Worm (Caenorhabditis elegans): Measurements from ENCODE around the gene rdy-2.

Gene rdy-2

ce11 chrV:13584484-13584883, 16.3 kb downstream of the rdy-2 start, which contains the start of gene F53F4.1:
Gene F53F4.1 (plus strand): TSS chrV:13584784.
- TF ChIP-seq skn-1 (tag; optimal IDR thresholded peaks at IDR 0.05) (no peak), zag-1 (tag; optimal IDR thresholded peaks at IDR 0.05) (no peak), nhr-21 (tag; optimal IDR thresholded peaks at IDR 0.05) (no peak), sma-9 (GFP tag; optimal IDR thresholded peaks at IDR 0.05) (no peak), sma-9 (tag; optimal IDR thresholded peaks at IDR 0.05) (no peak), unc-39 (tag; optimal IDR thresholded peaks at IDR 0.05) (no peak), sem-4 (tag; optimal IDR thresholded peaks at IDR 0.05) (no peak), snpc-4 (tag; optimal IDR thresholded peaks at IDR 0.05) (no peak), Y55F3AM.14 (GFP tag; optimal IDR thresholded peaks at IDR 0.05) (no peak), nhr-77 (tag; optimal IDR thresholded peaks at IDR 0.05) (no peak)

DNA sequence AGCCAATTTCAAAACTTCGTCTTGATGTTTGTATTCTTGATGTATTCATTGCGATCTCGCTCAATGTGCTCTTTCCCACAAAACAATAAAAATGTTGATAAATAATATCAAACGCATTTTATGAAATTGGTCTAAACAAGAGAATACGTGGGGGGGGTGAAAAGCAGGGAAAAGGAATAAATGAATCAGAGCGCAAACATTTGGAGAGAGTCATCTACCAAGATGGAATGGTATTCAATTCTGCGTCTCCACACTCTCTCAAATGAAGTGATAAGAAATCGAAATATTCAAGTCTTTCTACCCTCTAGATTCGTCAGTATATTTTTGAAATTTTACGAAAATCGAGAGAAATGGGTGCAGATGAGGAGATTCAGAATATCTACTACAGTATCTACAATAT, 20.1 kb downstream of the rdy-2 start, which contains the start of gene C50B8.5:
TSS of gene C50B8.5 (plus strand) at position 273 of the 400 bp plus-strand sequence.
- peak; percentile 15 for TF ChIP-seq F13H6.1 (tag; optimal IDR thresholded peaks at IDR 0.05)
- peak; percentile 74 for TF ChIP-seq fos-1 (tag; optimal IDR thresholded peaks at IDR 0.05)
- no peak for TF ChIP-seq R02D3.7 (tag; optimal IDR thresholded peaks at IDR 0.05)
- TF ChIP-seq ceh-82 (tag; optimal IDR thresholded peaks at IDR 0.05), result no peak
- TF ChIP-seq nhr-23 (tag; optimal IDR thresholded peaks at IDR 0.05), result no peak
- no peak for TF ChIP-seq elt-3 (tag; optimal IDR thresholded peaks at IDR 0.05)

DNA sequence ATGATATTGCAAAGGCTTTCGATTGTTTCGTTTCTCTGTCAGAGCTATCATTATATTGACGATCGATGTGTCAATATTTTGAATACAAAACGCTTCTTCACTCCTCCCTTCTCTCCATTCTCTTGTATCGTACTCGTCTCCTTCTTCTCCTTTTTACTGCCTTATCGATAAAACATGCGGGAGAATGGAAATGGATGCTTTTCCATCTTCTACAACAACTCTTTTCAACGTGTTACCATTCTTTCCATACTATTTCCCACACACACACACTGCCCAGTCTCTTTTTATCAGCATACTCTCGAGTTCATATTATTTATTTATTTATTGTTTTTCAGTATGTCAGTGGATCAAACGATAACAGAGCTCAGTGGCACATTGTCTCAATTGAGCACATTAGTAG, 22.1 kb downstream of the rdy-2 start, which contains the start of gene C50B8.6:
TSS of gene C50B8.6 (plus strand) at position 336 of the 400 bp plus-strand sequence.
- no peak for TF ChIP-seq sma-9 (GFP tag; optimal IDR thresholded peaks at IDR 0.05)
- TF ChIP-seq sma-9 (tag; optimal IDR thresholded peaks at IDR 0.05), result no peak
- peak; percentile 60 for TF ChIP-seq fos-1 (tag; optimal IDR thresholded peaks at IDR 0.05)
- TF ChIP-seq ama-1 (optimal IDR thresholded peaks at IDR 0.05), result no peak

- TF ChIP-seq aly-2 (tag; optimal IDR thresholded peaks at IDR 0.05) (no peak), fos-1 (tag; optimal IDR thresholded peaks at IDR 0.05) (peak; percentile 88), nhr-11 (tag; optimal IDR thresholded peaks at IDR 0.05) (no peak)
These were observed 23.3 kb downstream of the rdy-2 start for ce11 chrV:13577463-13577862.

ce11 chrV:13576828-13577227, 24.0 kb downstream of the rdy-2 start:
- peak; percentile 28 for TF ChIP-seq sma-9 (GFP tag; optimal IDR thresholded peaks at IDR 0.05)
- no peak for TF ChIP-seq sma-9 (tag; optimal IDR thresholded peaks at IDR 0.05)
- TF ChIP-seq fos-1 (tag; optimal IDR thresholded peaks at IDR 0.05), result peak; percentile 93
- TF ChIP-seq mbf-1 (tag; optimal IDR thresholded peaks at IDR 0.05), result no peak
- TF ChIP-seq mdl-1 (tag; optimal IDR thresholded peaks at IDR 0.05), result no peak
- no peak for TF ChIP-seq unc-39 (tag; optimal IDR thresholded peaks at IDR 0.05)
- TF ChIP-seq ztf-1 (GFP tag; conservative IDR thresholded peaks at IDR 0.05), result no peak
- TF ChIP-seq gmeb-1 (tag; optimal IDR thresholded peaks at IDR 0.05), result peak; percentile 7

ce11 chrV:13575866-13576265, 24.9 kb downstream of the rdy-2 start:
- TF ChIP-seq snpc-4 (tag; optimal IDR thresholded peaks at IDR 0.05), result no peak
- no peak for TF ChIP-seq lin-11 (tag; optimal IDR thresholded peaks at IDR 0.05)
- no peak for TF ChIP-seq ceh-16 (tag; optimal IDR thresholded peaks at IDR 0.05)
- TF ChIP-seq Y55F3AM.14 (GFP tag; optimal IDR thresholded peaks at IDR 0.05), result no peak
- no peak for TF ChIP-seq mdl-1 (tag; optimal IDR thresholded peaks at IDR 0.05)
- no peak for TF ChIP-seq zag-1 (tag; optimal IDR thresholded peaks at IDR 0.05)
- no peak for TF ChIP-seq nhr-21 (tag; optimal IDR thresholded peaks at IDR 0.05)
- no peak for TF ChIP-seq nhr-23 (tag; optimal IDR thresholded peaks at IDR 0.05)
- TF ChIP-seq nhr-25 (tag; optimal IDR thresholded peaks at IDR 0.05), result no peak
- TF ChIP-seq ztf-4 (tag; optimal IDR thresholded peaks at IDR 0.05), result no peak
- TF ChIP-seq nhr-6 (tag; optimal IDR thresholded peaks at IDR 0.05), result no peak
- TF ChIP-seq ceh-82 (tag; optimal IDR thresholded peaks at IDR 0.05), result no peak
- no peak for TF ChIP-seq alr-1 (tag; optimal IDR thresholded peaks at IDR 0.05)
- no peak for TF ChIP-seq nhr-129 (tag; optimal IDR thresholded peaks at IDR 0.05)
- TF ChIP-seq lin-39 (tag; optimal IDR thresholded peaks at IDR 0.05), result no peak
- TF ChIP-seq nhr-10 (tag; optimal IDR thresholded peaks at IDR 0.05), result no peak
- no peak for TF ChIP-seq blmp-1 (tag; optimal IDR thresholded peaks at IDR 0.05; ENCODE audit: insufficient read depth)
- no peak for TF ChIP-seq nhr-237 (tag; optimal IDR thresholded peaks at IDR 0.05)
